ENCODE assay signal across 5 worm cellular contexts in genomic region chrIII:3979980-3980631, ce11.
TF ChIP-seq lines count a peak whose summit lies in the region.

No protein-coding gene starts in this region.

TF ChIP-seq in whole organism, L1 larva, 84 proteins besides CTCF, POLR2A, EP300 and RAD21 (continued from another document and continues in another):
- TF ChIP-seq ztf-4 (tag; optimal IDR thresholded peaks at IDR 0.05; lab: Kevin White, UChicago) (no peak), grh-1 (GFP tag; IDR thresholded peaks at IDR 0.05; lab: Robert Waterston, UW) (no peak), Y116A8C.19 (tag; optimal IDR thresholded peaks at IDR 0.05; lab: Kevin White, UChicago; ENCODE audit: borderline replicate concordance) (no peak), mab-9 (GFP tag; IDR thresholded peaks at IDR 0.05; lab: Robert Waterston, UW) (no peak), nhr-71 (tag; optimal IDR thresholded peaks at IDR 0.05; lab: Kevin White, UChicago) (peak; percentile 81), ama-1 (optimal IDR thresholded peaks at IDR 0.05; lab: Kevin White, UChicago) (no peak), mdl-1 (tag; optimal IDR thresholded peaks at IDR 0.05; lab: Kevin White, UChicago) (peak in 1 of 2 experiments; percentile 64), swsn-7 (tag; optimal IDR thresholded peaks at IDR 0.05; lab: Kevin White, UChicago) (peak; percentile 64), lsy-2 (tag; optimal IDR thresholded peaks at IDR 0.05; lab: Kevin White, UChicago) (peak; percentile 46 to 61), fkh-4 (tag; optimal IDR thresholded peaks at IDR 0.05; lab: Kevin White, UChicago; ENCODE audit: borderline replicate concordance) (no peak), lin-39 (tag; optimal IDR thresholded peaks at IDR 0.05; lab: Kevin White, UChicago) (no peak), vab-15 (tag; optimal IDR thresholded peaks at IDR 0.05; lab: Kevin White, UChicago) (no peak), lir-3 (tag; optimal IDR thresholded peaks at IDR 0.05; lab: Kevin White, UChicago; ENCODE audit: poor library complexity) (no peak), elt-3 (tag; optimal IDR thresholded peaks at IDR 0.05; lab: Kevin White, UChicago) (no peak), C34B4.2 (tag; optimal IDR thresholded peaks at IDR 0.05; lab: Kevin White, UChicago) (no peak), jun-1 (tag; optimal IDR thresholded peaks at IDR 0.05; lab: Kevin White, UChicago) (peak; percentile 36), lin-14 (GFP tag; optimal IDR thresholded peaks at IDR 0.05; lab: Kevin White, UChicago) (peak; percentile 91), snu-23 (GFP tag; optimal IDR thresholded peaks at IDR 0.05; lab: Kevin White, UChicago) (peak; percentile 74), lin-35 (GFP tag; optimal IDR thresholded peaks at IDR 0.05; lab: Kevin White, UChicago) (peak; percentile 52 to 58), unc-30 (tag; optimal IDR thresholded peaks at IDR 0.05; lab: Kevin White, UChicago) (no peak), pqm-1 (tag; optimal IDR thresholded peaks at IDR 0.05; lab: Kevin White, UChicago) (no peak), unc-130 (tag; optimal IDR thresholded peaks at IDR 0.05; lab: Kevin White, UChicago) (no peak), efl-3 (GFP tag; optimal IDR thresholded peaks at IDR 0.05; lab: Kevin White, UChicago) (no peak), ceh-8 (GFP tag; optimal IDR thresholded peaks at IDR 0.05; lab: Kevin White, UChicago) (no peak), skn-1 (tag; optimal IDR thresholded peaks at IDR 0.05; lab: Kevin White, UChicago) (peak; percentile 61), nhr-84 (tag; optimal IDR thresholded peaks at IDR 0.05; lab: Kevin White, UChicago) (no peak), dsc-1 (tag; optimal IDR thresholded peaks at IDR 0.05; lab: Kevin White, UChicago) (peak; percentile 49)

TF ChIP-seq in whole organism, L2 larva, 48 proteins besides CTCF, POLR2A, EP300 and RAD21 (continued from another document):
- TF ChIP-seq sma-9 (GFP tag; optimal IDR thresholded peaks at IDR 0.05; lab: Kevin White, UChicago) (peak; percentile 54), sma-9 (tag; optimal IDR thresholded peaks at IDR 0.05; lab: Kevin White, UChicago) (no peak), fos-1 (tag; optimal IDR thresholded peaks at IDR 0.05; lab: Kevin White, UChicago) (peak; percentile 14), nhr-129 (tag; optimal IDR thresholded peaks at IDR 0.05; lab: Kevin White, UChicago) (peak; percentile 55), lin-13 (GFP tag; optimal IDR thresholded peaks at IDR 0.05; lab: Kevin White, UChicago) (peak; percentile 38), sma-3 (GFP tag; optimal IDR thresholded peaks at IDR 0.05; lab: Kevin White, UChicago) (peak; percentile 41), sem-4 (tag; optimal IDR thresholded peaks at IDR 0.05; lab: Kevin White, UChicago) (peak; percentile 65), zag-1 (tag; optimal IDR thresholded peaks at IDR 0.05; lab: Kevin White, UChicago) (no peak)

TF ChIP-seq in whole organism, L3 larva, 47 proteins besides CTCF, POLR2A, EP300 and RAD21 (continued from another document):
- TF ChIP-seq elt-1 (tag; optimal IDR thresholded peaks at IDR 0.05; lab: Kevin White, UChicago) (no peak), elt-3 (tag; optimal IDR thresholded peaks at IDR 0.05; lab: Kevin White, UChicago) (no peak), zag-1 (tag; optimal IDR thresholded peaks at IDR 0.05; lab: Kevin White, UChicago) (no peak), pha-4 (tag; optimal IDR thresholded peaks at IDR 0.05; lab: Kevin White, UChicago) (peak; percentile 79), elt-2 (tag; optimal IDR thresholded peaks at IDR 0.05; lab: Kevin White, UChicago) (peak; percentile 74), mdl-1 (tag; optimal IDR thresholded peaks at IDR 0.05; lab: Kevin White, UChicago) (peak; percentile 48), R02D3.7 (tag; optimal IDR thresholded peaks at IDR 0.05; lab: Kevin White, UChicago) (no peak), fos-1 (tag; optimal IDR thresholded peaks at IDR 0.05; lab: Kevin White, UChicago) (no peak), nhr-11 (tag; optimal IDR thresholded peaks at IDR 0.05; lab: Kevin White, UChicago) (no peak), ceh-16 (tag; optimal IDR thresholded peaks at IDR 0.05; lab: Kevin White, UChicago) (no peak), fkh-2 (tag; optimal IDR thresholded peaks at IDR 0.05; lab: Kevin White, UChicago) (no peak), jun-1 (tag; optimal IDR thresholded peaks at IDR 0.05; lab: Kevin White, UChicago) (no peak), unc-39 (tag; optimal IDR thresholded peaks at IDR 0.05; lab: Kevin White, UChicago) (no peak), lin-39 (tag; optimal IDR thresholded peaks at IDR 0.05; lab: Kevin White, UChicago) (peak; percentile 60), ama-1 (optimal IDR thresholded peaks at IDR 0.05; lab: Kevin White, UChicago) (no peak), nhr-23 (tag; optimal IDR thresholded peaks at IDR 0.05; lab: Kevin White, UChicago) (peak; percentile 29), nhr-237 (tag; optimal IDR thresholded peaks at IDR 0.05; lab: Kevin White, UChicago) (no peak), fkh-10 (GFP tag; optimal IDR thresholded peaks at IDR 0.05; lab: Kevin White, UChicago) (no peak), hmg-11 (tag; optimal IDR thresholded peaks at IDR 0.05; lab: Kevin White, UChicago) (peak; percentile 93), lin-15B (tag; optimal IDR thresholded peaks at IDR 0.05; lab: Kevin White, UChicago) (peak; percentile 27), nhr-76 (tag; optimal IDR thresholded peaks at IDR 0.05; lab: Kevin White, UChicago) (no peak), ztf-4 (tag; optimal IDR thresholded peaks at IDR 0.05; lab: Kevin White, UChicago) (no peak), nhr-67 (tag; optimal IDR thresholded peaks at IDR 0.05; lab: Kevin White, UChicago) (no peak), nhr-77 (tag; optimal IDR thresholded peaks at IDR 0.05; lab: Kevin White, UChicago) (no peak), snpc-4 (tag; optimal IDR thresholded peaks at IDR 0.05; lab: Kevin White, UChicago) (peak; percentile 72), nhr-25 (tag; optimal IDR thresholded peaks at IDR 0.05; lab: Kevin White, UChicago) (peak; percentile 14), nhr-43 (tag; optimal IDR thresholded peaks at IDR 0.05; lab: Kevin White, UChicago; ENCODE audit: poor library complexity, severe bottlenecking) (no peak), aly-2 (tag; optimal IDR thresholded peaks at IDR 0.05; lab: Kevin White, UChicago) (no peak), nhr-12 (tag; optimal IDR thresholded peaks at IDR 0.05; lab: Kevin White, UChicago) (no peak), egl-5 (tag; optimal IDR thresholded peaks at IDR 0.05; lab: Kevin White, UChicago) (peak; percentile 85), ZK546.5 (tag; optimal IDR thresholded peaks at IDR 0.05; lab: Kevin White, UChicago) (no peak), nhr-28 (tag; optimal IDR thresholded peaks at IDR 0.05; lab: Kevin White, UChicago) (no peak), sea-2 (GFP tag; optimal IDR thresholded peaks at IDR 0.05; lab: Kevin White, UChicago) (no peak)

TF ChIP-seq in whole organism, L4 larva, 104 proteins besides CTCF, POLR2A, EP300 and RAD21 (continued from another document and continues in another):
- TF ChIP-seq ctbp-1 (GFP tag; IDR thresholded peaks at IDR 0.05; lab: Robert Waterston, UW) (peak; percentile 58; the same call in 1 of the 2 replicates), set-16 (GFP tag; IDR thresholded peaks at IDR 0.05; lab: Robert Waterston, UW) (peak; percentile 43; the same call in 1 of the 2 replicates), php-3 (GFP tag; IDR thresholded peaks at IDR 0.05; lab: Robert Waterston, UW) (no peak), nhr-48 (tag; optimal IDR thresholded peaks at IDR 0.05; lab: Kevin White, UChicago) (peak; percentile 54), saeg-2 (GFP tag; IDR thresholded peaks at IDR 0.05; lab: Robert Waterston, UW) (no peak), pha-4 (GFP tag; IDR thresholded peaks at IDR 0.05; lab: Robert Waterston, UW) (peak; percentile 61; the same call in 1 of the 2 replicates), pha-4 (tag; optimal IDR thresholded peaks at IDR 0.05; lab: Kevin White, UChicago) (no peak), dmd-6 (GFP tag; IDR thresholded peaks at IDR 0.05; lab: Robert Waterston, UW) (peak; percentile 53), aha-1 (tag; lab: Kevin White, UChicago) (peak; percentile 97), mdt-29 (GFP tag; IDR thresholded peaks at IDR 0.05; lab: Robert Waterston, UW) (no peak), nhr-102 (tag; optimal IDR thresholded peaks at IDR 0.05; lab: Kevin White, UChicago) (peak; percentile 28), lsy-2 (tag; optimal IDR thresholded peaks at IDR 0.05; lab: Kevin White, UChicago) (peak in 1 of 2 experiments; percentile 66), lir-3 (tag; optimal IDR thresholded peaks at IDR 0.05; lab: Kevin White, UChicago) (no peak), T20F7.1 (GFP tag; optimal IDR thresholded peaks at IDR 0.05; lab: Kevin White, UChicago) (peak; percentile 59), dve-1 (tag; optimal IDR thresholded peaks at IDR 0.05; lab: Kevin White, UChicago; ENCODE audit: insufficient read depth) (peak; percentile 65), dpl-1 (GFP tag; optimal IDR thresholded peaks at IDR 0.05; lab: Kevin White, UChicago) (peak; percentile 45), nhr-41 (GFP tag; IDR thresholded peaks at IDR 0.05; lab: Robert Waterston, UW) (0 out of 2 replicates have a peak, but pooled peaks have one; percentile 28), pqm-1 (tag; optimal IDR thresholded peaks at IDR 0.05; lab: Kevin White, UChicago) (peak; percentile 58), hlh-11 (tag; optimal IDR thresholded peaks at IDR 0.05; lab: Kevin White, UChicago) (peak; percentile 86), ZK546.5 (tag; optimal IDR thresholded peaks at IDR 0.05; lab: Kevin White, UChicago) (no peak), zfp-3 (GFP tag; conservative IDR thresholded peaks at IDR 0.05; lab: Robert Waterston, UW) (no peak), ces-1 (GFP tag; optimal IDR thresholded peaks at IDR 0.05; lab: Kevin White, UChicago) (no peak), spr-3 (GFP tag; optimal IDR thresholded peaks at IDR 0.05; lab: Kevin White, UChicago) (no peak), unc-62 (GFP tag; optimal IDR thresholded peaks at IDR 0.05 in 1 of 2; lab: Kevin White, UChicago) (peak in 1 of 2 experiments; percentile 44), unc-62 (tag; optimal IDR thresholded peaks at IDR 0.05; lab: Kevin White, UChicago) (no peak), F37D6.2 (tag; optimal IDR thresholded peaks at IDR 0.05; lab: Kevin White, UChicago) (peak; percentile 13), tra-1 (GFP tag; IDR thresholded peaks at IDR 0.05; lab: Robert Waterston, UW) (peak; percentile 64; the same call in 1 of the 2 replicates), mep-1 (tag; optimal IDR thresholded peaks at IDR 0.05; lab: Kevin White, UChicago) (peak; percentile 79), spr-1 (tag; optimal IDR thresholded peaks at IDR 0.05; lab: Kevin White, UChicago) (peak; percentile 40), mes-2 (tag; optimal IDR thresholded peaks at IDR 0.05; lab: Kevin White, UChicago; ENCODE audit: poor library complexity, severe bottlenecking) (peak; percentile 79), vab-7 (GFP tag; IDR thresholded peaks at IDR 0.05; lab: Robert Waterston, UW) (no peak), nhr-28 (tag; optimal IDR thresholded peaks at IDR 0.05; lab: Kevin White, UChicago) (peak; percentile 37), arid-1 (GFP tag; conservative IDR thresholded peaks at IDR 0.05; lab: Robert Waterston, UW) (peak; percentile 50; the same call in 1 of the 2 replicates), ztf-7 (tag; optimal IDR thresholded peaks at IDR 0.05; lab: Kevin White, UChicago) (no peak), nhr-10 (tag; optimal IDR thresholded peaks at IDR 0.05; lab: Kevin White, UChicago) (peak; percentile 20), mdl-1 (tag; optimal IDR thresholded peaks at IDR 0.05; lab: Kevin White, UChicago) (peak; percentile 13 to 83)

TF ChIP-seq in whole organism, young adult, 124 proteins besides CTCF, POLR2A, EP300 and RAD21 (continued from another document):
- TF ChIP-seq cebp-1 (GFP tag; IDR thresholded peaks at IDR 0.05; lab: Robert Waterston, UW) (peak; percentile 25; the same call in 1 of the 2 replicates), cebp-1 (tag; optimal IDR thresholded peaks at IDR 0.05; lab: Kevin White, UChicago) (peak; percentile 67), ztf-18 (tag; optimal IDR thresholded peaks at IDR 0.05; lab: Kevin White, UChicago) (peak; percentile 3), snpc-3.4 (tag; optimal IDR thresholded peaks at IDR 0.05; lab: Kevin White, UChicago) (no peak), ets-4 (GFP tag; optimal IDR thresholded peaks at IDR 0.05; lab: Kevin White, UChicago) (no peak), hlh-12 (tag; optimal IDR thresholded peaks at IDR 0.05; lab: Kevin White, UChicago) (no peak), chd-7 (tag; optimal IDR thresholded peaks at IDR 0.05; lab: Kevin White, UChicago) (peak; percentile 40), madf-10 (tag; optimal IDR thresholded peaks at IDR 0.05; lab: Kevin White, UChicago) (peak; percentile 36), somi-1 (GFP tag; optimal IDR thresholded peaks at IDR 0.05; lab: Kevin White, UChicago) (peak; percentile 3), akir-1 (GFP tag; optimal IDR thresholded peaks at IDR 0.05; lab: Kevin White, UChicago) (no peak), mes-4 (tag; optimal IDR thresholded peaks at IDR 0.05; lab: Kevin White, UChicago) (no peak), him-1 (tag; optimal IDR thresholded peaks at IDR 0.05; lab: Kevin White, UChicago) (no peak), ztf-26 (tag; optimal IDR thresholded peaks at IDR 0.05; lab: Kevin White, UChicago) (peak; percentile 58), lin-40 (tag; optimal IDR thresholded peaks at IDR 0.05; lab: Kevin White, UChicago) (peak; percentile 69), lin-26 (GFP tag; IDR thresholded peaks at IDR 0.05; lab: Robert Waterston, UW) (0 out of 2 replicates have a peak, but pooled peaks have one; percentile 19), F52B5.7 (tag; optimal IDR thresholded peaks at IDR 0.05; lab: Kevin White, UChicago) (no peak), D2030.7 (GFP tag; IDR thresholded peaks at IDR 0.05; lab: Robert Waterston, UW) (no peak), K11D2.4 (GFP tag; IDR thresholded peaks at IDR 0.05; lab: Robert Waterston, UW) (peak; percentile 71; the same call in 1 of the 2 replicates), nhr-80 (tag; optimal IDR thresholded peaks at IDR 0.05; lab: Kevin White, UChicago) (peak; percentile 70), attf-5 (GFP tag; optimal IDR thresholded peaks at IDR 0.05; lab: Kevin White, UChicago) (peak; percentile 77), Y95B8A.8 (GFP tag; IDR thresholded peaks at IDR 0.05; lab: Robert Waterston, UW) (no peak), ztf-25 (GFP tag; IDR thresholded peaks at IDR 0.05; lab: Robert Waterston, UW) (no peak), F57C9.4 (tag; optimal IDR thresholded peaks at IDR 0.05; lab: Kevin White, UChicago) (no peak), aptf-3 (GFP tag; IDR thresholded peaks at IDR 0.05; lab: Robert Waterston, UW) (no peak), K12H6.12 (tag; optimal IDR thresholded peaks at IDR 0.05; lab: Kevin White, UChicago) (peak; percentile 69), F22D6.2 (tag; optimal IDR thresholded peaks at IDR 0.05; lab: Kevin White, UChicago) (no peak), zfh-2 (GFP tag; conservative IDR thresholded peaks at IDR 0.05; lab: Robert Waterston, UW) (peak; percentile 88), repo-1 (tag; optimal IDR thresholded peaks at IDR 0.05; lab: Kevin White, UChicago) (peak; percentile 57), unc-130 (GFP tag; optimal IDR thresholded peaks at IDR 0.05; lab: Kevin White, UChicago) (no peak), rcor-1 (GFP tag; IDR thresholded peaks at IDR 0.05; lab: Robert Waterston, UW) (no peak), ztf-6 (GFP tag; IDR thresholded peaks at IDR 0.05; lab: Robert Waterston, UW) (no peak)
